Worm (Caenorhabditis elegans) whole organism, L4 larva: ENCODE measurements around the gene fust-1.

ENCODE experiments used
- D1046.2 ChIP-seq: fragments of 200-800 bp; sonication (Bioruptor generic); IDR thresholded peaks from 2 replicates; pipeline ENCODE4 v1.3.6; 2022; ENCODE audit warnings: missing genetic modification characterization, missing compliant biosample characterization
- ama-1 ChIP-seq: fragments of 150-350 bp; optimal IDR thresholded peaks from 2 replicates; lab custom pipeline; 2014; ENCODE audit warnings: inconsistent platforms, mixed read lengths
- hlh-30 ChIP-seq: sonication (generic microtip); optimal IDR thresholded peaks from 2 replicates; lab custom pipeline; 2017; ENCODE audit warnings: antibody characterized with exemption, mild to moderate bottlenecking, missing genetic modification characterization, missing compliant biosample characterization; ENCODE audit not compliant: insufficient read depth
- hmg-1.1 ChIP-seq: fragments of 200-800 bp; sonication (Bioruptor generic); IDR thresholded peaks from 2 replicates; pipeline ENCODE4 v1.3.6; 2022; ENCODE audit warnings: missing genetic modification reagents, missing genetic modification characterization, missing compliant biosample characterization
- lir-3 ChIP-seq: sonication (generic microtip); optimal IDR thresholded peaks from 2 replicates; lab custom pipeline; 2016; ENCODE audit warnings: mild to moderate bottlenecking, missing genetic modification characterization, missing compliant biosample characterization
- madf-9 ChIP-seq: fragments of 200-800 bp; sonication (Bioruptor generic); conservative IDR thresholded peaks from 2 replicates; pipeline ENCODE4 v1.3.6; 2022; ENCODE audit warnings: missing genetic modification reagents, missing genetic modification characterization, missing compliant biosample characterization
- nhr-11 ChIP-seq: fragments of 150-350 bp; optimal IDR thresholded peaks from 2 replicates; lab custom pipeline; 2014; ENCODE audit warnings: missing biosample characterization, missing genetic modification characterization
- nhr-28 ChIP-seq: fragments of 150-350 bp; optimal IDR thresholded peaks from 2 replicates; lab custom pipeline; 2014; ENCODE audit warnings: missing biosample characterization, missing genetic modification characterization
- pqm-1 ChIP-seq: sonication (generic microtip); optimal IDR thresholded peaks from 2 replicates; lab custom pipeline; 2017; ENCODE audit warnings: missing biosample characterization, missing genetic modification characterization
- snpc-4 ChIP-seq: fragments of 150-350 bp; optimal IDR thresholded peaks from 2 replicates; lab custom pipeline; 2014; ENCODE audit warnings: missing biosample characterization, missing genetic modification characterization

- TF ChIP-seq madf-9 (GFP tag; lab: Robert Waterston, UW): no peak
- TF ChIP-seq ama-1: no peak
- no peak for TF ChIP-seq D1046.2 (GFP tag; lab: Robert Waterston, UW)
- TF ChIP-seq lir-3 (tag; lab: Kevin White, UChicago): no peak
- no peak for TF ChIP-seq pqm-1 (tag; lab: Kevin White, UChicago)
- no peak for TF ChIP-seq hmg-1.1 (GFP tag; lab: Robert Waterston, UW)
- TF ChIP-seq nhr-11 (tag; lab: Kevin White, UChicago): no peak
- no peak for TF ChIP-seq snpc-4 (tag; lab: Kevin White, UChicago)
- TF ChIP-seq nhr-28 (tag; lab: Kevin White, UChicago): no peak
- TF ChIP-seq hlh-30 (tag; lab: Kevin White, UChicago): no peak
Measured at ce11 chrII:7109956-7110355, 42.4 kb upstream of the fust-1 start, which contains the start of gene F10E7.9.
